Fruit fly (Drosophila melanogaster): ENCODE results near the gene CG12121.

DNA sequence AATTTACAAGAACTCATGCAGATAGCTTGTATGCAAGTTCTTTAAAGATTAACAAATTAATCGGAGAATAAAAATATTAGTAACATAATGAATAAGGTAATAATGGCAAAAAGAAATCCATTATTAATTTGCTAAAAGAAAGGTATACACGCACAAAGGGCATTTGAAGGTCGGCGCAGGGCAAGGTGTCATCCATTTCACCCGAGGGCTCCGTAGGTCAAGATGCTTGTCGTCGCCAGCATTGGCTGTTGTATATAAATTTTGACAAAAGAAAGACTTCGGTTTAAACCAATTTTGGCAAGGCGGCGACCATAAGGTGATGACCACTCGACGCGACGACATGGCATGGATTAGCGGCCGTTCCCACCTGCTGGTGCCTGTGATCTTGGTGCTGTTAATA, 7.0 kb downstream of the CG12121 start, which contains the start of gene CG15370:
- TF ChIP-seq zf30C (GFP tag; optimal IDR thresholded peaks at IDR 0.05) (no peak), CG15073 (GFP tag; optimal IDR thresholded peaks at IDR 0.05) (no peak), Nf-YC (tag; optimal IDR thresholded peaks at IDR 0.05) (no peak), Hsf (GFP tag; optimal IDR thresholded peaks at IDR 0.05) (no peak), zen (tag; optimal IDR thresholded peaks at IDR 0.05) (no peak), MTF-1 (GFP tag; optimal IDR thresholded peaks at IDR 0.05; ENCODE audit: borderline replicate concordance) (no peak), CG4707 (GFP tag; optimal IDR thresholded peaks at IDR 0.05) (no peak)

Data from whole organism, embryonic.